Worm (Caenorhabditis elegans) whole organism, L1 larva: ENCODE results near the gene F56D2.8.
A peak's percentile ranks its signal among the peaks of the same experiment; 100 is the strongest.

Experiments
- C04F5.9 ChIP-seq: sonication (generic microtip); optimal IDR thresholded peaks from 2 replicates; lab custom pipeline; 2016; ENCODE audit warnings: missing genetic modification characterization, missing compliant biosample characterization
- C34B4.2 ChIP-seq: sonication (generic microtip); optimal IDR thresholded peaks from 2 replicates; lab custom pipeline; 2017; ENCODE audit warnings: mild to moderate bottlenecking, missing genetic modification characterization, missing compliant biosample characterization
- Y116A8C.19 ChIP-seq: sonication (generic microtip); optimal IDR thresholded peaks from 2 replicates; lab custom pipeline; 2016; ENCODE audit warnings: missing compliant biosample characterization, missing genetic modification characterization, borderline replicate concordance
- aha-1 ChIP-seq: fragments of 150-350 bp; optimal IDR thresholded peaks from 2 replicates; lab custom pipeline; 2014; ENCODE audit warnings: missing biosample characterization, missing genetic modification characterization
- alr-1 ChIP-seq: fragments of 200-800 bp; sonication (Bioruptor generic); optimal IDR thresholded peaks from 2 replicates; lab custom pipeline; 2018; ENCODE audit warnings: borderline replicate concordance, mild to moderate bottlenecking, missing genetic modification characterization, missing compliant biosample characterization
- ama-1 ChIP-seq: fragments of 150-350 bp; optimal IDR thresholded peaks from 2 replicates; lab custom pipeline; 2014
- blmp-1 ChIP-seq: fragments of 150-350 bp; optimal IDR thresholded peaks from 2 replicates; lab custom pipeline; 2014; ENCODE audit warnings: missing biosample characterization, missing genetic modification characterization
- ceh-63 ChIP-seq: fragments of 200-800 bp; sonication (Bioruptor generic); optimal IDR thresholded peaks from 2 replicates; lab custom pipeline; 2018; ENCODE audit warnings: mild to moderate bottlenecking, missing genetic modification characterization, missing compliant biosample characterization
- ceh-88 ChIP-seq: fragments of 200-800 bp; sonication (Bioruptor generic); IDR thresholded peaks from 2 replicates; pipeline ENCODE4 v1.3.6; 2022; ENCODE audit warnings: missing genetic modification characterization, missing compliant biosample characterization
- dpl-1 ChIP-seq, 3 experiments: fragments of 150-350 bp in 2 of 3; sonication (generic microtip) in 1 of 3; optimal IDR thresholded peaks; 2 replicates each; lab custom pipeline; 2014 to 2017; ENCODE audit warnings: missing biosample characterization in 3 of 3, missing genetic modification characterization in 3 of 3, missing genetic modification reagents in 3 of 3
- dsc-1 ChIP-seq: sonication (generic microtip); optimal IDR thresholded peaks from 2 replicates; lab custom pipeline; 2016; ENCODE audit warnings: mild to moderate bottlenecking, missing genetic modification characterization, missing compliant biosample characterization
- efl-1 ChIP-seq, 4 experiments: fragments of 150-350 bp; optimal IDR thresholded peaks in 3 of 4; peaks in 1 of 4; 1 replicate in 1 of 4; 2 replicates in 3 of 4; lab custom pipeline; 2014; ENCODE audit warnings: missing biosample characterization in 2 of 4, missing genetic modification characterization in 2 of 4, missing genetic modification reagents in 2 of 4
- egl-13 ChIP-seq: sonication (generic microtip); optimal IDR thresholded peaks from 2 replicates; lab custom pipeline; 2016; ENCODE audit warnings: missing genotype, missing genetic modification reagents, missing genetic modification characterization, missing compliant biosample characterization
- elt-2 ChIP-seq: sonication (generic microtip); optimal IDR thresholded peaks from 2 replicates; lab custom pipeline; 2016; ENCODE audit warnings: missing genetic modification characterization, mild to moderate bottlenecking, inconsistent platforms, missing compliant biosample characterization, missing genetic modification reagents
- elt-3 ChIP-seq, 6 experiments: fragments of 150-350 bp in 1 of 6; sonication (generic microtip); optimal IDR thresholded peaks; 2 replicates each; lab custom pipeline; 2017 to 2018; ENCODE audit warnings: missing biosample characterization in 6 of 6, missing genetic modification characterization in 6 of 6, inconsistent platforms in 1 of 6
- fkh-10 ChIP-seq: sonication (generic microtip); optimal IDR thresholded peaks from 2 replicates; lab custom pipeline; 2017; ENCODE audit warnings: missing biosample characterization, missing genetic modification reagents, missing genetic modification characterization
- fkh-4 ChIP-seq: sonication (generic microtip); optimal IDR thresholded peaks from 2 replicates; lab custom pipeline; 2016; ENCODE audit warnings: missing compliant biosample characterization, missing genetic modification characterization, borderline replicate concordance
- fos-1 ChIP-seq: fragments of 150-350 bp; optimal IDR thresholded peaks from 2 replicates; lab custom pipeline; 2014; ENCODE audit warnings: missing biosample characterization, missing genetic modification characterization
- jun-1 ChIP-seq: fragments of 150-350 bp; optimal IDR thresholded peaks from 2 replicates; lab custom pipeline; 2014; ENCODE audit warnings: missing biosample characterization, missing genetic modification reagents, missing genetic modification characterization
- lin-14 ChIP-seq: fragments of 200-800 bp; sonication (Bioruptor generic); optimal IDR thresholded peaks from 2 replicates; lab custom pipeline; 2018; ENCODE audit warnings: mild to moderate bottlenecking, missing genetic modification characterization, moderate library complexity, missing compliant biosample characterization
- lin-15B ChIP-seq: fragments of 150-350 bp; sonication (generic microtip); optimal IDR thresholded peaks from 3 replicates; lab custom pipeline; 2014; ENCODE audit warnings: missing biosample characterization, missing genetic modification characterization
- lin-35 ChIP-seq, 2 experiments: fragments of 150-350 bp; optimal IDR thresholded peaks; 2 replicates each; lab custom pipeline; 2014; ENCODE audit warnings: missing biosample characterization in 2 of 2, missing genetic modification characterization in 2 of 2, missing genetic modification reagents in 2 of 2
- lir-3 ChIP-seq: sonication (generic microtip); optimal IDR thresholded peaks from 2 replicates; lab custom pipeline; 2016; ENCODE audit warnings: mild to moderate bottlenecking, missing genetic modification characterization, moderate library complexity, missing compliant biosample characterization; ENCODE audit not compliant: poor library complexity
- lsy-2 ChIP-seq, 2 experiments: fragments of 150-350 bp; optimal IDR thresholded peaks; 2 replicates each; lab custom pipeline; 2014; ENCODE audit warnings: missing biosample characterization in 2 of 2, missing genetic modification characterization in 2 of 2
- mab-9 ChIP-seq: fragments of 200-800 bp; sonication (Bioruptor generic); IDR thresholded peaks from 2 replicates; pipeline ENCODE4 v1.3.6; 2022; ENCODE audit warnings: missing genetic modification reagents, missing genetic modification characterization, missing compliant biosample characterization
- mdl-1 ChIP-seq, 2 experiments: fragments of 150-350 bp; optimal IDR thresholded peaks; 2 replicates each; lab custom pipeline; 2014 to 2017; ENCODE audit warnings: missing biosample characterization in 2 of 2, missing genetic modification characterization in 2 of 2, inconsistent platforms in 1 of 2
- mep-1 ChIP-seq: fragments of 150-350 bp; optimal IDR thresholded peaks from 2 replicates; lab custom pipeline; 2014; ENCODE audit warnings: missing biosample characterization, missing genetic modification characterization
- nhr-11 ChIP-seq: fragments of 150-350 bp; optimal IDR thresholded peaks from 2 replicates; lab custom pipeline; 2014; ENCODE audit warnings: missing biosample characterization, missing genetic modification characterization
- nhr-12 ChIP-seq: sonication (generic microtip); optimal IDR thresholded peaks from 2 replicates; lab custom pipeline; 2017; ENCODE audit warnings: missing biosample characterization, missing genetic modification characterization
- nhr-19 ChIP-seq: fragments of 200-800 bp; sonication (Bioruptor generic); conservative IDR thresholded peaks from 2 replicates; pipeline ENCODE4 v1.3.6; 2022; ENCODE audit warnings: missing genetic modification characterization, missing compliant biosample characterization
- nhr-20 ChIP-seq: sonication (generic microtip); optimal IDR thresholded peaks from 2 replicates; lab custom pipeline; 2016; ENCODE audit warnings: mild to moderate bottlenecking, missing genetic modification characterization, missing compliant biosample characterization
- nhr-28 ChIP-seq: fragments of 150-350 bp; optimal IDR thresholded peaks from 2 replicates; lab custom pipeline; 2014; ENCODE audit warnings: missing biosample characterization, missing genetic modification characterization
- nhr-71 ChIP-seq: sonication (generic microtip); optimal IDR thresholded peaks from 2 replicates; lab custom pipeline; 2016; ENCODE audit warnings: mild to moderate bottlenecking, missing genetic modification characterization, moderate library complexity, missing compliant biosample characterization
- nhr-77 ChIP-seq: fragments of 150-350 bp; optimal IDR thresholded peaks from 2 replicates; lab custom pipeline; 2014; ENCODE audit warnings: missing biosample characterization, missing genetic modification characterization
- nhr-85 ChIP-seq: sonication (generic microtip); peaks from one replicate; lab custom pipeline; 2016; ENCODE audit warnings: missing genetic modification characterization, inconsistent platforms, missing compliant biosample characterization
- pqm-1 ChIP-seq: sonication (generic microtip); optimal IDR thresholded peaks from 3 replicates; lab custom pipeline; 2017; ENCODE audit warnings: missing biosample characterization, missing genetic modification characterization
- rnt-1 ChIP-seq: sonication (generic microtip); optimal IDR thresholded peaks from 2 replicates; lab custom pipeline; 2016; ENCODE audit warnings: mild to moderate bottlenecking, missing genetic modification characterization, moderate library complexity, missing compliant biosample characterization
- skn-1 ChIP-seq: fragments of 150-350 bp; optimal IDR thresholded peaks from 2 replicates; lab custom pipeline; 2014; ENCODE audit warnings: missing biosample characterization, missing genetic modification characterization
- snu-23 ChIP-seq: sonication (generic microtip); optimal IDR thresholded peaks from 2 replicates; lab custom pipeline; 2016; ENCODE audit warnings: missing genetic modification characterization, missing compliant biosample characterization
- sup-37 ChIP-seq: fragments of 200-800 bp; sonication (Bioruptor generic); optimal IDR thresholded peaks from 2 replicates; lab custom pipeline; 2018; ENCODE audit warnings: mild to moderate bottlenecking, missing genetic modification characterization, missing compliant biosample characterization
- swsn-7 ChIP-seq: sonication (generic microtip); optimal IDR thresholded peaks from 2 replicates; lab custom pipeline; 2016; ENCODE audit warnings: missing genetic modification characterization, missing compliant biosample characterization
- tbx-2 ChIP-seq: sonication (generic microtip); optimal IDR thresholded peaks from 2 replicates; lab custom pipeline; 2016; ENCODE audit warnings: missing genetic modification characterization, missing compliant biosample characterization
- unc-30 ChIP-seq: sonication (generic microtip); optimal IDR thresholded peaks from 2 replicates; lab custom pipeline; 2017; ENCODE audit warnings: missing biosample characterization, missing genetic modification characterization
- xbp-1 ChIP-seq: sonication (generic microtip); optimal IDR thresholded peaks from 2 replicates; lab custom pipeline; 2016; ENCODE audit warnings: missing genetic modification characterization, missing compliant biosample characterization
- zip-4 ChIP-seq: fragments of 200-800 bp; sonication (Bioruptor generic); optimal IDR thresholded peaks from 2 replicates; lab custom pipeline; 2018; ENCODE audit warnings: mild to moderate bottlenecking, missing genetic modification characterization, moderate library complexity, missing compliant biosample characterization
- ztf-4 ChIP-seq: fragments of 150-350 bp; optimal IDR thresholded peaks from 2 replicates; lab custom pipeline; 2014; ENCODE audit warnings: missing biosample characterization, missing genetic modification characterization

The F56D2.8 gene

DNA sequence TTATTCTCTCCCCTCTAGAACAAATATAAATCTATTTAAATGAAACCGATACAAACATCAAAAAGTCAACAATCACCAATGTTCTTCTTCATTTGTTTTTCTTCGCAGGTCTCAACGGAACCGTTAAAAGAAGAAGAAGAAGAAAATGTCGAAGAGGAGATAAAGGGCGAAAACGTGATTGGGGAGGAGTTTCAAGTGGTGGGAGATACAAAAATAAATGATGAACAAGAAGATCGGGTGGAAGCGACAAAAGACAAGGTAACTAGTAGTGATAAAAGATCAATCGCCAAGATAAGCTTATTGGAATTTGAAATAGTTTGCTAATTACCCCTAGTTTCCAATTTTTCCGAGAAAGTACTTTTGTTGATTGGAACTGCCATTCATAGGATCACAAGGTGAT lies 32.5 kb downstream of the F56D2.8 start (continued):
- no peak for TF ChIP-seq dpl-1 (GFP tag; optimal IDR thresholded peaks at IDR 0.05; lab: Kevin White, UChicago)
- TF ChIP-seq ztf-4 (tag; lab: Kevin White, UChicago), result no peak
- no peak for TF ChIP-seq ceh-88 (GFP tag; lab: Robert Waterston, UW)
- no peak for TF ChIP-seq alr-1 (tag; lab: Kevin White, UChicago)
- peak; percentile 18 for TF ChIP-seq tbx-2 (tag; lab: Kevin White, UChicago)
- TF ChIP-seq nhr-19, result no peak
- TF ChIP-seq nhr-71 (tag; lab: Kevin White, UChicago), result peak; percentile 25
- TF ChIP-seq snu-23 (GFP tag; lab: Kevin White, UChicago), result peak; percentile 58
- no peak for TF ChIP-seq rnt-1 (tag; lab: Kevin White, UChicago)
- TF ChIP-seq, all 84 proteins: peak for 11

DNA sequence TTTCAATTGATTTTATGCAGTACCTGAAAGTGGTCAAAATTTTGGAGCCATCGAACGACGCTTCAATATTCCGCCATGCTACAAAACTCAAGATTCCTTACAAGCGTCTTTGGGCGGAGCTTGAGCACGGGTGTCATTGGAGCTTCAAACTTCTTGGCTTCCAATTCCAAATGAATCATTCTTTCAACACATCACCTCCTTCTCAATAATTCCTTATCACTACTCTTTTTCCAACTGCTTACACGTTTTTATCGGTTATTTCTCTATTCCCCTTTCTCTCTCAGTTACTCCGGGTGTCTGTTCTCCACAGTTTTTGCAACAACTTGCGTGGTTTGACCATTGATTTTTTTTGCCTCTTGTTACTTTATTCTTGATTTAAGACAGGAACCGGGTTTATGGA lies 35.9 kb downstream of the F56D2.8 start, which contains the start of gene F09F7.5:
Gene F09F7.5 (plus strand): TSS at position 258 of the 400 bp plus-strand sequence.
- no peak for TF ChIP-seq efl-1 (optimal IDR thresholded peaks at IDR 0.05; lab: Kevin White, UChicago)
- TF ChIP-seq efl-1 (GFP tag; optimal IDR thresholded peaks at IDR 0.05 in 1 of 2; lab: Kevin White, UChicago), result peak in 1 of 2 experiments; percentile 56
- no peak for TF ChIP-seq fkh-4 (tag; lab: Kevin White, UChicago)
- TF ChIP-seq nhr-85 (tag; lab: Kevin White, UChicago), result peak; percentile 45
- no peak for TF ChIP-seq zip-4 (GFP tag; lab: Kevin White, UChicago)
- TF ChIP-seq nhr-12 (tag; lab: Kevin White, UChicago), result no peak
- no peak for TF ChIP-seq fkh-10
- TF ChIP-seq xbp-1 (tag; lab: Kevin White, UChicago), result no peak

DNA sequence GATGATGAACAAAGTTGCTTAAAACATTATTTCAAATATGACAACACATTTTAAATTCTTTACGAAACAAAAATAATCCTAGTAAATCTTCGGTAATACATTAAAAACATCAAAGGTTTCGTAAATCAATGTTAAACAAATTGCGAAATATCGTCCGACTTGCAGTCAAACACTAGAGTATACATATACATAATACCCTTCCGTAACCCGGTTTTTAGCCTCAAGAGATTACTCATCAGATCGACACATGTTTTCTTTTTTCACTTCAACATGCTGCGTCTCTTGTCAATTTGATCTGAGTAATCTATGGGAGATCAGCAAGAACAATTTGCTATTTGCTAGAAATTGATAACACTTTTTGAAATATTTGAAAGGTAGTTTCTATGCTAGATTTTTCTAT lies 36.4 kb downstream of the F56D2.8 start:
- TF ChIP-seq xbp-1 (tag; lab: Kevin White, UChicago) (no peak), rnt-1 (tag; lab: Kevin White, UChicago) (no peak), swsn-7 (no peak), lir-3 (tag; lab: Kevin White, UChicago) (no peak), Y116A8C.19 (tag; lab: Kevin White, UChicago) (no peak), fkh-4 (tag; lab: Kevin White, UChicago) (no peak), mab-9 (GFP tag; lab: Robert Waterston, UW) (no peak), dsc-1 (no peak), C04F5.9 (tag; lab: Kevin White, UChicago) (no peak), snu-23 (GFP tag; lab: Kevin White, UChicago) (peak; percentile 25), fos-1 (tag; lab: Kevin White, UChicago) (peak; percentile 30), efl-1 (optimal IDR thresholded peaks at IDR 0.05; lab: Kevin White, UChicago) (no peak), efl-1 (GFP tag; optimal IDR thresholded peaks at IDR 0.05 in 1 of 2; lab: Kevin White, UChicago) (peak in 1 of 2 experiments; percentile 1), unc-30 (no peak), lsy-2 (tag; optimal IDR thresholded peaks at IDR 0.05; lab: Kevin White, UChicago) (peak in 1 of 2 experiments; percentile 13), lin-14 (peak; percentile 22), mdl-1 (tag; optimal IDR thresholded peaks at IDR 0.05; lab: Kevin White, UChicago) (no peak), elt-2 (no peak), pqm-1 (tag; lab: Kevin White, UChicago) (no peak), ama-1 (lab: Kevin White, UChicago) (no peak), blmp-1 (tag; lab: Kevin White, UChicago) (peak; percentile 23), nhr-77 (tag; lab: Kevin White, UChicago) (no peak), nhr-20 (tag; lab: Kevin White, UChicago) (peak; percentile 42), lin-15B (tag; lab: Kevin White, UChicago) (no peak), aha-1 (tag; lab: Kevin White, UChicago) (no peak), jun-1 (tag; lab: Kevin White, UChicago) (no peak), C34B4.2 (tag; lab: Kevin White, UChicago) (no peak), nhr-71 (tag; lab: Kevin White, UChicago) (no peak), elt-3 (tag; optimal IDR thresholded peaks at IDR 0.05; lab: Kevin White, UChicago) (peak in 1 of 6 experiments; percentile 55), mep-1 (tag; lab: Kevin White, UChicago) (no peak), nhr-11 (tag; lab: Kevin White, UChicago) (no peak), ztf-4 (tag; lab: Kevin White, UChicago) (no peak), sup-37 (GFP tag; lab: Kevin White, UChicago) (no peak), dpl-1 (GFP tag; optimal IDR thresholded peaks at IDR 0.05; lab: Kevin White, UChicago) (peak in 1 of 3 experiments; percentile 9), egl-13 (tag; lab: Kevin White, UChicago) (no peak), nhr-19 (no peak), ceh-88 (GFP tag; lab: Robert Waterston, UW) (no peak), skn-1 (tag; lab: Kevin White, UChicago) (peak; percentile 29), nhr-28 (tag; lab: Kevin White, UChicago) (no peak), ceh-63 (GFP tag; lab: Kevin White, UChicago) (no peak), lin-35 (GFP tag; optimal IDR thresholded peaks at IDR 0.05; lab: Kevin White, UChicago) (no peak)
